Worm (Caenorhabditis elegans) whole organism, early embryonic: ENCODE data around the gene Y69A2AR.24.

Experiments
- B0310.2 ChIP-seq: sonication (generic microtip); optimal IDR thresholded peaks from 2 replicates; lab custom pipeline; 2016; ENCODE audit warnings: mild to moderate bottlenecking, missing genetic modification characterization, missing compliant biosample characterization
- F13C5.2 ChIP-seq: sonication (generic microtip); optimal IDR thresholded peaks from 2 replicates; lab custom pipeline; 2017; ENCODE audit warnings: mild to moderate bottlenecking, missing genetic modification characterization, inconsistent platforms, missing compliant biosample characterization
- aly-1 ChIP-seq: sonication (generic microtip); optimal IDR thresholded peaks from 2 replicates; lab custom pipeline; 2016; ENCODE audit warnings: missing genetic modification characterization, missing compliant biosample characterization
- ama-1 ChIP-seq: fragments of 150-350 bp; optimal IDR thresholded peaks from 2 replicates; lab custom pipeline; 2014
- ceh-13 ChIP-seq: fragments of 200-800 bp; sonication (Bioruptor generic); optimal IDR thresholded peaks from 2 replicates; lab custom pipeline; 2018; ENCODE audit warnings: mild to moderate bottlenecking, missing genetic modification characterization, missing compliant biosample characterization
- ceh-36 ChIP-seq: sonication (generic microtip); optimal IDR thresholded peaks from 2 replicates; lab custom pipeline; 2016; ENCODE audit warnings: missing genetic modification characterization, inconsistent platforms, missing compliant biosample characterization
- ets-7 ChIP-seq: sonication (generic microtip); optimal IDR thresholded peaks from 2 replicates; lab custom pipeline; 2016; ENCODE audit warnings: missing genotype, missing genetic modification characterization, missing compliant biosample characterization
- flt-1 ChIP-seq: fragments of 200-800 bp; sonication (Bioruptor generic); IDR thresholded peaks from 2 replicates; pipeline ENCODE4 v1.3.6; 2022; ENCODE audit warnings: missing genetic modification characterization, missing compliant biosample characterization
- hmbx-1 ChIP-seq: sonication (generic microtip); optimal IDR thresholded peaks from 2 replicates; lab custom pipeline; 2016; ENCODE audit warnings: mild to moderate bottlenecking, missing genetic modification characterization, missing compliant biosample characterization
- hmg-4 ChIP-seq: fragments of 200-800 bp; sonication (Bioruptor generic); optimal IDR thresholded peaks from 2 replicates; lab custom pipeline; 2018; ENCODE audit warnings: mild to moderate bottlenecking, missing genetic modification characterization, missing compliant biosample characterization
- hnd-1 ChIP-seq: sonication (generic microtip); optimal IDR thresholded peaks from 2 replicates; lab custom pipeline; 2016; ENCODE audit warnings: missing genetic modification characterization, missing compliant biosample characterization
- pes-1 ChIP-seq: fragments of 200-800 bp; sonication (Bioruptor generic); IDR thresholded peaks from 2 replicates; pipeline ENCODE4 v1.3.6; 2022; ENCODE audit warnings: missing genetic modification reagents, missing genetic modification characterization, missing compliant biosample characterization
- scrt-1 ChIP-seq: fragments of 200-800 bp; sonication (Bioruptor generic); IDR thresholded peaks from 2 replicates; pipeline ENCODE4 v1.3.6; 2022; ENCODE audit warnings: missing genetic modification characterization, missing compliant biosample characterization
- sea-1 ChIP-seq: fragments of 200-800 bp; sonication (Bioruptor generic); conservative IDR thresholded peaks from 2 replicates; pipeline ENCODE4 v1.3.6; 2022; ENCODE audit warnings: missing genetic modification characterization, missing compliant biosample characterization
- tbx-11 ChIP-seq: fragments of 200-800 bp; sonication (Bioruptor generic); IDR thresholded peaks from 2 replicates; pipeline ENCODE4 v1.3.6; 2022; ENCODE audit warnings: missing genetic modification characterization, missing compliant biosample characterization
- tbx-37 ChIP-seq: fragments of 200-800 bp; sonication (Bioruptor generic); conservative IDR thresholded peaks from 2 replicates; pipeline ENCODE4 v1.3.6; 2022; ENCODE audit warnings: missing genetic modification reagents, missing genetic modification characterization, missing compliant biosample characterization
- tra-4 ChIP-seq: sonication (generic microtip); optimal IDR thresholded peaks from 2 replicates; lab custom pipeline; 2017; ENCODE audit warnings: missing genetic modification characterization, missing compliant biosample characterization

Gene Y69A2AR.24

DNA sequence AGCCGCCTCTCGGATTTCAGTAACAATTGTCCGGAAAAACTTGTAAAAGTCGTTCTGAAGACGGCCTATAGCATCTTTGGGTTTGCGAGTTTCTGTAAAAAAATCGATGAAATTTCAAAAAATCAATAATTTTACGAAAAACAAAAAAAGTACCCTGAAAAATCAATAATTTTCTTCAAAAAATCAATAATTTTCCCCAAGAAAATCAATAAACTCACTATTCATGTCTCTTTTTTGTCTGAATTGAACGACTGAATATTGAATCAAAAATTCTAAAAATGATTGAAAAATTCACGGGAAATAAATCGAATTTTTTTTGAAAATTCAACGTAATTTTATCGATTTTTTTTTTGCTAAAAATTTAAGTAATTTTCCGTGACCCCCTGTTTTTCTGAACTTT lies 12.5 kb downstream of the Y69A2AR.24 start, which contains the start of gene Y69A2AR.23:
Gene Y69A2AR.23, minus strand, starts transcription at position 267 of the 400 bp plus-strand sequence.
- TF ChIP-seq hmbx-1 = no peak
- no peak for TF ChIP-seq pes-1 (GFP tag; lab: Robert Waterston, UW)
- TF ChIP-seq scrt-1 (GFP tag; lab: Robert Waterston, UW) = no peak
- TF ChIP-seq tbx-11 (GFP tag; lab: Robert Waterston, UW) = no peak
- no peak for TF ChIP-seq hnd-1 (tag; lab: Kevin White, UChicago)

ce11 chrIV:2549542-2549941 lies 14.3 kb downstream of the Y69A2AR.24 start:
- TF ChIP-seq ama-1 (lab: Kevin White, UChicago) (no peak), hnd-1 (tag; lab: Kevin White, UChicago) (no peak), flt-1 (GFP tag; lab: Robert Waterston, UW) (no peak), hmg-4 (GFP tag; lab: Kevin White, UChicago) (no peak), B0310.2 (tag; lab: Kevin White, UChicago) (no peak), F13C5.2 (tag; lab: Kevin White, UChicago) (no peak), ceh-13 (no peak), aly-1 (tag; lab: Kevin White, UChicago) (no peak), sea-1 (GFP tag; lab: Robert Waterston, UW) (no peak), hmbx-1 (no peak), tbx-37 (GFP tag; lab: Robert Waterston, UW) (no peak), tra-4 (no peak), ets-7 (tag; lab: Kevin White, UChicago) (no peak), ceh-36 (tag; lab: Kevin White, UChicago) (no peak), pes-1 (GFP tag; lab: Robert Waterston, UW) (no peak), scrt-1 (GFP tag; lab: Robert Waterston, UW) (no peak)

DNA sequence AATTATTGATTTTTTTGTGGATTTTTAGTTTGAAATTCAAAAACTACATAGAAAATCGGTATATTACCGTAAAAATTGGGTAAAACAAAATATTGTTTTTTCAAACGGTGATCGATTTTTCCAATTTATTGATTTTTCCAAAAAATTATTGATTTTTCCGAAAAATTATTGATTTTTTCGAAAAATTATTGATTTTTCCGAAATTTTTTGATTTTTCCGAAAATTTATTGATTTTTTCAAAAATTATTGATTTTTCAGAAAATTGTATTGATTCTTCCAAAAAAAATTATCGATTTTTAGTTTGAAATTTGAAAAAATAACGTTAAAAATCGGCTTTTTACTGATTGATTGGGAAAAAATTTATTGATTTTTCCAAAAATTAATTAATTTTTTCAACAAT lies 15.1 kb downstream of the Y69A2AR.24 start:
- TF ChIP-seq hmg-4 (GFP tag; lab: Kevin White, UChicago) = no peak
- no peak for TF ChIP-seq tra-4
- TF ChIP-seq sea-1 (GFP tag; lab: Robert Waterston, UW) = no peak
- TF ChIP-seq aly-1 (tag; lab: Kevin White, UChicago) = no peak
- no peak for TF ChIP-seq ets-7 (tag; lab: Kevin White, UChicago)
- no peak for TF ChIP-seq tbx-37 (GFP tag; lab: Robert Waterston, UW)
- TF ChIP-seq pes-1 (GFP tag; lab: Robert Waterston, UW) = no peak
- no peak for TF ChIP-seq F13C5.2 (tag; lab: Kevin White, UChicago)
- no peak for TF ChIP-seq hnd-1 (tag; lab: Kevin White, UChicago)
- TF ChIP-seq tbx-11 (GFP tag; lab: Robert Waterston, UW) = no peak
- no peak for TF ChIP-seq ceh-36 (tag; lab: Kevin White, UChicago)
- no peak for TF ChIP-seq B0310.2 (tag; lab: Kevin White, UChicago)
- no peak for TF ChIP-seq flt-1 (GFP tag; lab: Robert Waterston, UW)
- no peak for TF ChIP-seq scrt-1 (GFP tag; lab: Robert Waterston, UW)
- TF ChIP-seq hmbx-1 = no peak
- TF ChIP-seq ama-1 (lab: Kevin White, UChicago) = no peak
- TF ChIP-seq ceh-13 = no peak

DNA sequence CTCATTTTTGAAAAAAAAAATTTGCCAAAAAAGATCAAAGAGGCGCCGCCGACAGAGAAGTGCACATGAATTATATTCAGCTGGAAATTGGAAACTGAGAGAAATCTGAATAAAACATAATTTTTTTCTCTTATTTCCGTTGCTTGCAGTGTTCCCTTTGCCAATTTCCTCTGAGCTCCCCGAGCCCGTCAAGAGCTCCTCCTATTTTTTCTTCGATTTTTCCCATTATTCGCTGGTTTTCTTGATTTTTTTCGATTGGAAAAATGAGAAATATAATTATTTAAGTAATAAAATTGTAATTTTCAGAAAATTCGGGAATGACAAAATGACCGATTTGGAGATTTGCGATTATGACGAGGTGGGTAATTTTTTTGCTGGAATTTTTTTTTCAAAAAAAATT lies 21.9 kb downstream of the Y69A2AR.24 start, which contains the start of gene sprr-3:
Gene sprr-3, plus strand, starts transcription at position 301 of the 400 bp plus-strand sequence.
- TF ChIP-seq B0310.2 (tag; lab: Kevin White, UChicago) = no peak
- TF ChIP-seq ceh-13 = no peak
- TF ChIP-seq pes-1 (GFP tag; lab: Robert Waterston, UW) = no peak
- TF ChIP-seq aly-1 (tag; lab: Kevin White, UChicago) = no peak
- TF ChIP-seq ets-7 (tag; lab: Kevin White, UChicago) = no peak
- no peak for TF ChIP-seq scrt-1 (GFP tag; lab: Robert Waterston, UW)
- TF ChIP-seq tbx-11 (GFP tag; lab: Robert Waterston, UW) = no peak
- no peak for TF ChIP-seq sea-1 (GFP tag; lab: Robert Waterston, UW)
- TF ChIP-seq tbx-37 (GFP tag; lab: Robert Waterston, UW) = no peak
- no peak for TF ChIP-seq hmbx-1

- TF ChIP-seq aly-1 (tag; lab: Kevin White, UChicago) = no peak
- TF ChIP-seq ama-1 (lab: Kevin White, UChicago) = no peak
- TF ChIP-seq B0310.2 (tag; lab: Kevin White, UChicago) = no peak
- TF ChIP-seq pes-1 (GFP tag; lab: Robert Waterston, UW) = no peak
- TF ChIP-seq flt-1 (GFP tag; lab: Robert Waterston, UW) = no peak
- no peak for TF ChIP-seq ceh-36 (tag; lab: Kevin White, UChicago)
- no peak for TF ChIP-seq scrt-1 (GFP tag; lab: Robert Waterston, UW)
- TF ChIP-seq sea-1 (GFP tag; lab: Robert Waterston, UW) = no peak
- TF ChIP-seq ceh-13 = no peak
- no peak for TF ChIP-seq hnd-1 (tag; lab: Kevin White, UChicago)
- no peak for TF ChIP-seq F13C5.2 (tag; lab: Kevin White, UChicago)
- no peak for TF ChIP-seq tra-4
- TF ChIP-seq tbx-11 (GFP tag; lab: Robert Waterston, UW) = no peak
- no peak for TF ChIP-seq tbx-37 (GFP tag; lab: Robert Waterston, UW)
- no peak for TF ChIP-seq hmbx-1
- no peak for TF ChIP-seq hmg-4 (GFP tag; lab: Kevin White, UChicago)
Measured at ce11 chrIV:2537741-2538140, 26.1 kb downstream of the Y69A2AR.24 start.

DNA sequence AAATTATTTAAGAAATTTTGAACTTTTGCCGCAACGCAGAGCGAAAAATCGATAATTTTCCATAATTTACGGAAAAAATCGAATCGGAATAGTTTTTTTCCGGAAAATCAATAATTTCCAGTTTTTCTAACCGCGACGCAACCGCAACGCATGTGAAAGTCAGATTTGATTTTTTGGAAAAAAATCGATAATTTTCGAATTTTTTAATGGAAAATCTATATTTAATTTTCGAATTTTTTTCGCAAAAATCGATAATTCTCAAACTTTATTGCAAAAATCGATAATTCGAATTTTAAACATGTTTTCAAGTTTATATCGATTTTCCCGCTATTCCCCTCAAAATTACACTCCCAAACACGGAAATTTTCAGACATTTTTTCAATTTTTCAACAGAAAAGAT lies 33.6 kb downstream of the Y69A2AR.24 start:
- no peak for TF ChIP-seq ets-7 (tag; lab: Kevin White, UChicago)
- TF ChIP-seq flt-1 (GFP tag; lab: Robert Waterston, UW) = no peak
- no peak for TF ChIP-seq sea-1 (GFP tag; lab: Robert Waterston, UW)
- no peak for TF ChIP-seq tbx-11 (GFP tag; lab: Robert Waterston, UW)
- no peak for TF ChIP-seq ceh-13
- TF ChIP-seq tra-4 = no peak
- no peak for TF ChIP-seq pes-1 (GFP tag; lab: Robert Waterston, UW)
- TF ChIP-seq hnd-1 (tag; lab: Kevin White, UChicago) = no peak
- no peak for TF ChIP-seq B0310.2 (tag; lab: Kevin White, UChicago)
- TF ChIP-seq tbx-37 (GFP tag; lab: Robert Waterston, UW) = no peak
- no peak for TF ChIP-seq ama-1 (lab: Kevin White, UChicago)
- TF ChIP-seq ceh-36 (tag; lab: Kevin White, UChicago) = no peak
- TF ChIP-seq aly-1 (tag; lab: Kevin White, UChicago) = no peak
- no peak for TF ChIP-seq F13C5.2 (tag; lab: Kevin White, UChicago)
- no peak for TF ChIP-seq hmg-4 (GFP tag; lab: Kevin White, UChicago)
- no peak for TF ChIP-seq scrt-1 (GFP tag; lab: Robert Waterston, UW)
- no peak for TF ChIP-seq hmbx-1
